Fruit fly (Drosophila melanogaster) Kc167 (cell line): ENCODE results near the gene CG43072.

ENCODE experiments used
- Myc ChIP-seq: fragments of >200 bp; optimal IDR thresholded peaks from 2 replicates; lab custom pipeline; 2017; ENCODE audit warnings: missing external identifiers
- Sin3A ChIP-seq: fragments of >200 bp; optimal IDR thresholded peaks from 2 replicates; lab custom pipeline; 2018; ENCODE audit warnings: missing external identifiers
- h ChIP-seq: fragments of >200 bp; optimal IDR thresholded peaks from 3 replicates; lab custom pipeline; 2018; ENCODE audit warnings: missing external identifiers
- psq ChIP-seq: fragments of >200 bp; optimal IDR thresholded peaks from 2 replicates; lab custom pipeline; 2017; ENCODE audit warnings: missing external identifiers
- ttk ChIP-seq: sonication (Bioruptor generic); optimal IDR thresholded peaks from 2 replicates; lab custom pipeline; 2017; ENCODE audit warnings: missing external identifiers

DNA sequence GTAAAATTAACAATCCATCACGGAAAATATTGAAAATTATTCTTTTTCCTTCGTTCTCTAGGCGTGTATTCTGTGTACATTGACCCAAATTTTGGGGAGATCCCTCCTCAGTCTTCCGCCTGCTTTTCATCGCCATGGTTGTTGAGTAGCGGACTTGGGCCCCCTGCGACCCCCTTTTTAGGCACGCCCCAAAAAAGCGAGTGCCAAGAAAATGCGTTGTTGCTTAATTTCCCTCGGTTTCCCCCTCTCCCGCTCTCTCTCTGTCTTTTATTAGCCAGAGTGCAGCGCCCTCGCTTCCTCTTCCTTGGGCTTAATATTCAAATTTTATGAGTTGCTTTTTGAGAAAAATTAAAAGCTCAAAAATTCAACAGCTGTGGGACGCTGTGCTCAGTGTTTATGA is 24.8 kb upstream of the CG43072 start:
- TF ChIP-seq h (lab: Kevin White, UChicago), result no peak
- no peak for TF ChIP-seq ttk (lab: Kevin White, UChicago)
- TF ChIP-seq Myc, result no peak
- TF ChIP-seq psq, result no peak
- TF ChIP-seq Sin3A (lab: Kevin White, UChicago), result no peak
